Worm (Caenorhabditis elegans): ENCODE data around the gene srh-246.

srh-246 gene

DNA sequence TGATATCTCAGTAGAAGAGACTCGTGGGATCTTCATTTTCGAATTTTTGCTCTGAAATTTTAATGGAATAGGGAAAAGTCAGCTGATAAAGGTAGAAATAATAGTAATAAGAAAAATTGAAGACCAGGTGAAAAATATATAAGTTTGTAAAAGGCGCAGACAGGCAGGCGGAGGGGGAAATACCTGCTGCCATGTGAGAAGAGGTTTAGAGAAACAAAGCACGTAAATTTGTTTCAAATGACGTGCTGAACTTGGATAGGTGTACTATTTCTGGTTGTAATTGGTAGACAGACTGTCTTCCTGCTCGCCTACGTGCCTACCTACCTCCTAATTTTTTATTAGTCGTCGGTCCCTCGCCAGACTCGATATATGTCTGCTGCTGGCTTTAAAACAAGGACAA, 9.9 kb upstream of the srh-246 start, which contains the start of gene nhr-180:
Gene nhr-180 (minus strand): TSS at position 52 of the 400 bp plus-strand sequence.
- TF ChIP-seq fos-1 (tag; optimal IDR thresholded peaks at IDR 0.05): no peak
- TF ChIP-seq nfya-1 (tag; optimal IDR thresholded peaks at IDR 0.05; ENCODE audit: insufficient read depth): no peak
- TF ChIP-seq ztf-4 (tag; optimal IDR thresholded peaks at IDR 0.05): no peak
- TF ChIP-seq pqm-1 (tag; optimal IDR thresholded peaks at IDR 0.05): peak; percentile 16
- no peak for TF ChIP-seq eor-1 (tag; optimal IDR thresholded peaks at IDR 0.05)
- no peak for TF ChIP-seq elt-3 (tag; optimal IDR thresholded peaks at IDR 0.05)
- peak; percentile 50 for TF ChIP-seq elt-2 (tag; optimal IDR thresholded peaks at IDR 0.05)

DNA sequence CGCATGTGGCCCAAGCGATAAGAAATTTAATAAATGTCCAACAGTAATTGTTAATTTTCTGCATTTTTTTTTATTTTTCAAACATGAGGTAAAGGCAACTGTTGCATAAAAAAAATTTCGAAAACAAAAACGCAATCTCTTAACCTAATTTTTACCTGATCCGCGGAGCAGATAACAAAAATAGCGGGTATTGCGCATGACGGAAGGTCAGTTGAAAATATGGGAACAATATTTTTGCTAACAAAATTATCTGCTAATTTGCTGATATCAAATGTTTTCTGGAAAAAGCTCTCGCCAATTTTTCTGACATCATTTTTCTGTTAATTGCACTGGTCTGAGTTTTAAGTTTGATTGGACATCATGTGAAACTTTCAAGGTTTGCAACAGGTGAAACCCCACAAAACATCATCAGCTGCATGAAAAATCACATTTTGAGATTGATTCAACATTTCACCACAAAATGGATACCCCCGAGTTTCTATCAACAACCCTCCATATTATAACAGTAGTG, 6.8 kb upstream of the srh-246 start, which contains the start of the genes F31F4.11 and srh-266:
Gene F31F4.11 (minus strand): TSS at position 101 of the 511 bp plus-strand sequence.
Gene srh-266 (plus strand): TSS at position 461 of the 511 bp plus-strand sequence.
- TF ChIP-seq ceh-9 (tag; optimal IDR thresholded peaks at IDR 0.05): no peak
- no peak for TF ChIP-seq fos-1 (tag; optimal IDR thresholded peaks at IDR 0.05)
- TF ChIP-seq fkh-2 (tag; optimal IDR thresholded peaks at IDR 0.05): no peak
- TF ChIP-seq tbx-2 (tag; optimal IDR thresholded peaks at IDR 0.05): no peak
- no peak for TF ChIP-seq lin-39 (tag; optimal IDR thresholded peaks at IDR 0.05)
- no peak for TF ChIP-seq pqm-1 (tag; optimal IDR thresholded peaks at IDR 0.05)
- no peak for TF ChIP-seq ceh-16 (tag; optimal IDR thresholded peaks at IDR 0.05)
- no peak for TF ChIP-seq ztf-11 (tag; optimal IDR thresholded peaks at IDR 0.05)

DNA sequence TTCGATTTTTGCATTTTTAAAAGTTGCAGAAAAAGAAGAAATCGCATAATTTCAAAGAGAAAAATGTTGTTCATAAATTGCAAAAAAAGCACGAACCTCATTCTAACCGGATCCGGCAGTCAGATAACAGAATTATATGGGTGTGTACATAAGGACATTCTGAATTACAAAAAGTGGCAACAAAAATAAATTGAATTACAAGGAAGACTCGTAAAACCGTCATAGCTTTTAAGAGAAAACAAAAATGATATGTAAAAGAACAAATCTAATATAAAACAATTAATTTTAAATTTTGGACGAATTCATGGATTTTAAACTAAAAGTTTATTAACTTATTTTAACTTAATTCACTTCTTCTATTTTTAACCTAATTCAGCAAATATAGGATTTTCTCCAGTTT, 2.6 kb upstream of the srh-246 start, which contains the start of gene F31F4.17:
Gene F31F4.17 (minus strand): TSS at position 101 of the 400 bp plus-strand sequence.
- no peak for TF ChIP-seq nfya-1 (tag; optimal IDR thresholded peaks at IDR 0.05; ENCODE audit: insufficient read depth)
- TF ChIP-seq fkh-2 (tag; optimal IDR thresholded peaks at IDR 0.05): no peak
- no peak for TF ChIP-seq ama-1 (optimal IDR thresholded peaks at IDR 0.05)
- TF ChIP-seq lin-15B (tag; optimal IDR thresholded peaks at IDR 0.05): no peak
- no peak for TF ChIP-seq sea-2 (GFP tag; optimal IDR thresholded peaks at IDR 0.05)
- TF ChIP-seq lin-39 (tag; optimal IDR thresholded peaks at IDR 0.05): no peak
- no peak for TF ChIP-seq nhr-23 (tag; optimal IDR thresholded peaks at IDR 0.05)
- TF ChIP-seq ceh-28 (tag; optimal IDR thresholded peaks at IDR 0.05): no peak
- no peak for TF ChIP-seq pqm-1 (tag; optimal IDR thresholded peaks at IDR 0.05)
- no peak for TF ChIP-seq ceh-16 (tag; optimal IDR thresholded peaks at IDR 0.05)
- TF ChIP-seq skn-1 (tag; optimal IDR thresholded peaks at IDR 0.05): no peak
- TF ChIP-seq eor-1 (tag; optimal IDR thresholded peaks at IDR 0.05): no peak
- no peak for TF ChIP-seq nhr-28 (tag; optimal IDR thresholded peaks at IDR 0.05)
- TF ChIP-seq ceh-9 (tag; optimal IDR thresholded peaks at IDR 0.05): no peak
- TF ChIP-seq nhr-43 (tag; optimal IDR thresholded peaks at IDR 0.05; ENCODE audit: poor library complexity, severe bottlenecking): no peak
- no peak for TF ChIP-seq ceh-82 (tag; optimal IDR thresholded peaks at IDR 0.05)

DNA sequence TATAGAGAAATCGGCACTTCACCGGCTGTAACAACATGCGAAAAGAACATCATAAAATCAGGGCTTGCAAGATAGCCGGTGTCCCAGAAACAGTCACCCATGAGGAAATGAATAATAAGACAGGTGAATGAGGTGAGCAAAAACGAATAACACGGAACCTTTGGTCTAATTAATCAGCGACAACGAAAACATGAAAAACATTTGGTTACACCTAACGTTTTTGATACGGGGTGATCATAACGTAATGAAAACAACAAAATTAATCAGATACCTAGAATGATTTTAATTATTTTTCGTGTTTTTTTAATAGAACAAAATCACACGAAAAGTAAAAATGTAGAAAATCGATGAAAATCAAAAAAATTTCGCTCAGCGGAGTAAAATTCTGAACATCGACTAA, 1.8 kb downstream of the srh-246 start, which contains the start of gene srh-245:
Gene srh-245 (minus strand): TSS at position 101 of the 400 bp plus-strand sequence.
- no peak for TF ChIP-seq unc-62 (GFP tag; optimal IDR thresholded peaks at IDR 0.05)
- TF ChIP-seq lin-15B (tag; optimal IDR thresholded peaks at IDR 0.05): no peak
- no peak for TF ChIP-seq elt-3 (tag; optimal IDR thresholded peaks at IDR 0.05)
- no peak for TF ChIP-seq mdl-1 (tag; optimal IDR thresholded peaks at IDR 0.05)
- no peak for TF ChIP-seq nhr-11 (tag; optimal IDR thresholded peaks at IDR 0.05)
- TF ChIP-seq nhr-67 (tag; optimal IDR thresholded peaks at IDR 0.05): no peak
- TF ChIP-seq snpc-4 (tag; optimal IDR thresholded peaks at IDR 0.05): no peak
- TF ChIP-seq nhr-77 (tag; optimal IDR thresholded peaks at IDR 0.05): no peak
- TF ChIP-seq ceh-9 (tag; optimal IDR thresholded peaks at IDR 0.05): no peak
- no peak for TF ChIP-seq nhr-76 (tag; optimal IDR thresholded peaks at IDR 0.05)
- TF ChIP-seq lsy-12 (tag; optimal IDR thresholded peaks at IDR 0.05): no peak
- TF ChIP-seq lin-39 (tag; optimal IDR thresholded peaks at IDR 0.05): no peak
- no peak for TF ChIP-seq R02D3.7 (tag; optimal IDR thresholded peaks at IDR 0.05)
- TF ChIP-seq sea-2 (GFP tag; optimal IDR thresholded peaks at IDR 0.05): no peak
- TF ChIP-seq elt-1 (tag; optimal IDR thresholded peaks at IDR 0.05): no peak
- TF ChIP-seq fkh-10 (GFP tag; optimal IDR thresholded peaks at IDR 0.05): no peak
- TF ChIP-seq aly-2 (tag; optimal IDR thresholded peaks at IDR 0.05): no peak
- no peak for TF ChIP-seq egl-27 (tag; optimal IDR thresholded peaks at IDR 0.05)
- no peak for TF ChIP-seq nhr-43 (tag; optimal IDR thresholded peaks at IDR 0.05; ENCODE audit: poor library complexity, severe bottlenecking)

Data from whole organism, L3 larva.